Worm (Caenorhabditis elegans) whole organism, L3 larva: ENCODE data around the gene C14A4.6.
A peak's percentile ranks its signal among the peaks of the same experiment; 100 is the strongest.

Experiments
- aly-2 ChIP-seq: fragments of 150-350 bp; optimal IDR thresholded peaks from 2 replicates; lab custom pipeline; 2014; ENCODE audit warnings: missing biosample characterization, missing genetic modification characterization
- ama-1 ChIP-seq: fragments of 150-350 bp; optimal IDR thresholded peaks from 2 replicates; lab custom pipeline; 2018
- ceh-82 ChIP-seq: fragments of 150-350 bp; optimal IDR thresholded peaks from 2 replicates; lab custom pipeline; 2014; ENCODE audit warnings: missing biosample characterization, missing genetic modification characterization
- egl-27 ChIP-seq: sonication (generic microtip); optimal IDR thresholded peaks from 4 replicates; lab custom pipeline; 2017; ENCODE audit warnings: missing biosample characterization, missing genetic modification reagents, missing genetic modification characterization
- fos-1 ChIP-seq: fragments of 150-350 bp; optimal IDR thresholded peaks from 2 replicates; lab custom pipeline; 2014; ENCODE audit warnings: missing biosample characterization, missing genetic modification characterization
- lin-15B ChIP-seq: fragments of 150-350 bp; optimal IDR thresholded peaks from 2 replicates; lab custom pipeline; 2014; ENCODE audit warnings: missing biosample characterization, missing genetic modification characterization
- nhr-23 ChIP-seq: fragments of 150-350 bp; optimal IDR thresholded peaks from 2 replicates; lab custom pipeline; 2014; ENCODE audit warnings: missing biosample characterization, missing genetic modification reagents, missing genetic modification characterization
- tbx-2 ChIP-seq: sonication (generic microtip); optimal IDR thresholded peaks from 2 replicates; lab custom pipeline; 2016; ENCODE audit warnings: mild to moderate bottlenecking, missing genetic modification characterization, missing compliant biosample characterization

ce11 chrII:10547803-10548693 lies 46.5 kb downstream of the C14A4.6 start:
- TF ChIP-seq tbx-2 = no peak
- no peak for TF ChIP-seq fos-1
- TF ChIP-seq ama-1 (lab: Kevin White, UChicago) = peak; percentile 85
- TF ChIP-seq lin-15B (tag; lab: Kevin White, UChicago) = no peak
- TF ChIP-seq egl-27 (tag; lab: Kevin White, UChicago) = no peak
- no peak for TF ChIP-seq aly-2 (tag; lab: Kevin White, UChicago)
- no peak for TF ChIP-seq nhr-23 (tag; lab: Kevin White, UChicago)
- TF ChIP-seq ceh-82 (tag; lab: Kevin White, UChicago) = no peak
